Worm (Caenorhabditis elegans): Measurements from ENCODE around the gene msp-57.

- TF ChIP-seq F13H6.1 (tag; optimal IDR thresholded peaks at IDR 0.05), result peak; percentile 9
- no peak for TF ChIP-seq zag-1 (tag; optimal IDR thresholded peaks at IDR 0.05)
- TF ChIP-seq ztf-11 (tag; optimal IDR thresholded peaks at IDR 0.05), result no peak
- no peak for TF ChIP-seq nhr-25 (tag; optimal IDR thresholded peaks at IDR 0.05)
Measured at ce11 chrIV:5086243-5086960, 24.0 kb downstream of the msp-57 start.

Data from whole organism, L2 larva.